Worm (Caenorhabditis elegans) whole organism, L3 larva: ENCODE data around the gene C02D5.2.

Source experiments
- R02D3.7 ChIP-seq: fragments of 150-350 bp; optimal IDR thresholded peaks from 2 replicates; lab custom pipeline; 2014; ENCODE audit warnings: missing biosample characterization, missing genetic modification characterization
- ceh-28 ChIP-seq: fragments of 150-350 bp; optimal IDR thresholded peaks from 2 replicates; lab custom pipeline; 2014; ENCODE audit warnings: missing biosample characterization, missing genetic modification reagents, missing genetic modification characterization
- daf-12 ChIP-seq: fragments of 150-350 bp; optimal IDR thresholded peaks from 2 replicates; lab custom pipeline; 2014; ENCODE audit warnings: missing biosample characterization, missing genetic modification reagents, missing genetic modification characterization
- lin-39 ChIP-seq: fragments of 150-350 bp; optimal IDR thresholded peaks from 2 replicates; lab custom pipeline; 2018; ENCODE audit warnings: missing biosample characterization, missing genetic modification reagents, missing genetic modification characterization
- nhr-23 ChIP-seq: fragments of 150-350 bp; optimal IDR thresholded peaks from 2 replicates; lab custom pipeline; 2014; ENCODE audit warnings: missing biosample characterization, missing genetic modification reagents, missing genetic modification characterization
- nhr-25 ChIP-seq: sonication (generic microtip); optimal IDR thresholded peaks from 2 replicates; lab custom pipeline; 2017; ENCODE audit warnings: missing biosample characterization, missing genetic modification characterization
- pqm-1 ChIP-seq: fragments of 150-350 bp; optimal IDR thresholded peaks from 2 replicates; lab custom pipeline; 2017; ENCODE audit warnings: missing biosample characterization, missing genetic modification characterization, inconsistent platforms
- tbx-2 ChIP-seq: sonication (generic microtip); optimal IDR thresholded peaks from 2 replicates; lab custom pipeline; 2016; ENCODE audit warnings: mild to moderate bottlenecking, missing genetic modification characterization, missing compliant biosample characterization

ce11 chrIII:8554472-8554871, 2.7 kb upstream of the C02D5.2 start, which contains the start of gene gsto-2:
- TF ChIP-seq R02D3.7 (no peak), nhr-25 (tag; lab: Kevin White, UChicago) (no peak), nhr-23 (tag; lab: Kevin White, UChicago) (no peak), ceh-28 (no peak), lin-39 (tag; lab: Kevin White, UChicago) (no peak), pqm-1 (no peak), tbx-2 (tag; lab: Kevin White, UChicago) (no peak), daf-12 (tag; lab: Kevin White, UChicago) (no peak)
